Comparison of ENCODE assay signal across 1 worm cellular context in the genomic region with DNA sequence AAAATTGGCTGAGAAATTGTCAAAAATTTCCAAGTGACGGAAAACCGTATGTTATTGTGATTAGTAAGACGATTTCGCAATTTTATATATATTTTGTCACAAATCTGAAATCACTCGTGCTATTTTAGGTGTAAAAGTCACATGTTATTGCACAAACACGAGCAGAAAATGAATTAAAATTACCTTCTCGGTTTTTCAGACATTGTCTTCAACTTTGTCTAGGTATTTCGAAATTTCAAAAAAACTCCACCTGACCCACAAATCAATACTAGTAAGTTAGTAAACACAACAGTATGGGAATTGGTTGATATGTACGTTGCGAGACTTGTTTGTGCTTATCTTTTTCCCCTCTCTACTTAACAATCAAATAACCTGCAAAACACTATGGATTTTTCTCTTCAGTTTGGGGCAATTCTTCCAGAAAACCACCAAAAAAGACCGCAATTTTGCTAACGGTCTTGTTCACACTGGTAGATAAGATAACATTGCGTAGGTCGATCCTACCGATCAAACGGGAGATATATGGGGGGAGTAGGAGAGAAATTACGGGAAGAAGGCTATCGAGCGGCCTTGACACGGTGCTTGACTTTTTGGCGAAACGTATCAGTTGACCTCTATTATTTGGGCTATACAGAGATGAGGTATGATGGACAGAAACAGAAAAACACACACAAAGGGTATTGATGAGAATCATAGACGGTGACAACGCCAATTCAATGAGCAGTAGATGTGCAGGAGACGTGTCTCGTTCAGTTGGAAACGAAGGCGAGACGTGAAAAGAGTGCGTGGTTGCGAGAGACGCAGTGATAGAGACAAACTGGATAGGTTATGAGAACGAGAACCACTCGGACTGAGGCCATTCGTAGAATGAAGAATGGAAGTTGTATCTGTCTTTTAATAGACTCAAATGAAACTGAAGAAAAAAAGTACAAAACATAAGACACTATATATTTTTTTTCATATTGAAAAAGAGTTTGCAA.
TF ChIP-seq lines count a peak whose summit lies in the region.

A gene (minus strand): TSS at position 308 of the 980 bp plus-strand sequence.

TF ChIP-seq in whole organism, late embryonic, 69 proteins besides CTCF, POLR2A, EP300 and RAD21 (continued from another document):
- no peak for TF ChIP-seq hlh-15 (tag; optimal IDR thresholded peaks at IDR 0.05; lab: Kevin White, UChicago)
- peak; percentile 24 for TF ChIP-seq elt-2 (tag; optimal IDR thresholded peaks at IDR 0.05; lab: Kevin White, UChicago)
- peak; percentile 12 for TF ChIP-seq nfya-1 (tag; optimal IDR thresholded peaks at IDR 0.05; lab: Kevin White, UChicago)
- TF ChIP-seq ets-4 (tag; optimal IDR thresholded peaks at IDR 0.05; lab: Kevin White, UChicago), result no peak
- TF ChIP-seq T23F11.4 (GFP tag; optimal IDR thresholded peaks at IDR 0.05; lab: Kevin White, UChicago), result no peak
- no peak for TF ChIP-seq K09A11.1 (tag; optimal IDR thresholded peaks at IDR 0.05; lab: Kevin White, UChicago; ENCODE audit: insufficient read depth)
- TF ChIP-seq odd-2 (tag; optimal IDR thresholded peaks at IDR 0.05; lab: Kevin White, UChicago), result no peak
- no peak for TF ChIP-seq hlh-8 (tag; optimal IDR thresholded peaks at IDR 0.05; lab: Kevin White, UChicago)
- no peak for TF ChIP-seq mec-3 (tag; optimal IDR thresholded peaks at IDR 0.05; lab: Kevin White, UChicago; ENCODE audit: borderline replicate concordance)
- TF ChIP-seq ceh-24 (tag; optimal IDR thresholded peaks at IDR 0.05; lab: Kevin White, UChicago), result no peak
